Fruit fly (Drosophila melanogaster): ENCODE measurements around the gene P5cr.

P5cr gene

dm6 chr3R:19028758-19029157, at the start of gene P5cr, which contains the start of gene GatA (continued):
- TF ChIP-seq CG1024 (GFP tag; IDR thresholded peaks at IDR 0.05): peak; percentile 53; the same call in 1 of the 2 replicates
- TF ChIP-seq fru (optimal IDR thresholded peaks at IDR 0.05): no peak
- peak; percentile 8 for TF ChIP-seq CG10462 (GFP tag; optimal IDR thresholded peaks at IDR 0.05)
- TF ChIP-seq CG4328 (GFP tag; optimal IDR thresholded peaks at IDR 0.05): no peak
- TF ChIP-seq CG12769 (tag; optimal IDR thresholded peaks at IDR 0.05): peak; percentile 96
- peak; percentile 82 for TF ChIP-seq CG15514 (GFP tag; optimal IDR thresholded peaks at IDR 0.05)
- peak; percentile 74 for TF ChIP-seq Atf-2 (GFP tag; optimal IDR thresholded peaks at IDR 0.05)
- TF ChIP-seq Hmr (GFP tag; optimal IDR thresholded peaks at IDR 0.05): peak; percentile 88
- TF ChIP-seq CG17385 (GFP tag; optimal IDR thresholded peaks at IDR 0.05): peak; percentile 72
- peak; percentile 90 for TF ChIP-seq NfI (GFP tag; optimal IDR thresholded peaks at IDR 0.05)
- TF ChIP-seq CG9609 (GFP tag; optimal IDR thresholded peaks at IDR 0.05): peak; percentile 86
- TF ChIP-seq Sox100B (GFP tag; optimal IDR thresholded peaks at IDR 0.05): no peak
- TF ChIP-seq dan (GFP tag; IDR thresholded peaks at IDR 0.05): no peak
- TF ChIP-seq eyg (GFP tag; optimal IDR thresholded peaks at IDR 0.05): peak; percentile 63
- no peak for TF ChIP-seq Lim3 (GFP tag; IDR thresholded peaks at IDR 0.05)
- 0 out of 2 replicates have a peak, but pooled peaks have one; percentile 13 for TF ChIP-seq dimm (GFP tag; IDR thresholded peaks at IDR 0.05)
- no peak for TF ChIP-seq sqz (GFP tag; optimal IDR thresholded peaks at IDR 0.05)
- TF ChIP-seq tna (GFP tag; IDR thresholded peaks at IDR 0.05; ENCODE audit: partially characterized antibody): no peak
- no peak for TF ChIP-seq sna (GFP tag; IDR thresholded peaks at IDR 0.05; ENCODE audit: partially characterized antibody)
- TF ChIP-seq CG33557 (GFP tag; optimal IDR thresholded peaks at IDR 0.05): no peak
- peak; percentile 72 for TF ChIP-seq tgo (GFP tag; IDR thresholded peaks at IDR 0.05)
- TF ChIP-seq CG9215 (GFP tag; IDR thresholded peaks at IDR 0.05): peak; percentile 73
- no peak for TF ChIP-seq inv (GFP tag; IDR thresholded peaks at IDR 0.05; ENCODE audit: partially characterized antibody)
- peak; percentile 14; the same call in 1 of the 3 replicates for TF ChIP-seq CG14050 (GFP tag; IDR thresholded peaks at IDR 0.05)
- peak; percentile 74 for TF ChIP-seq Sox102F (GFP tag; optimal IDR thresholded peaks at IDR 0.05)
- TF ChIP-seq CG6254 (GFP tag; optimal IDR thresholded peaks at IDR 0.05): no peak
- TF ChIP-seq CG18599 (GFP tag; optimal IDR thresholded peaks at IDR 0.05): peak; percentile 88

DNA sequence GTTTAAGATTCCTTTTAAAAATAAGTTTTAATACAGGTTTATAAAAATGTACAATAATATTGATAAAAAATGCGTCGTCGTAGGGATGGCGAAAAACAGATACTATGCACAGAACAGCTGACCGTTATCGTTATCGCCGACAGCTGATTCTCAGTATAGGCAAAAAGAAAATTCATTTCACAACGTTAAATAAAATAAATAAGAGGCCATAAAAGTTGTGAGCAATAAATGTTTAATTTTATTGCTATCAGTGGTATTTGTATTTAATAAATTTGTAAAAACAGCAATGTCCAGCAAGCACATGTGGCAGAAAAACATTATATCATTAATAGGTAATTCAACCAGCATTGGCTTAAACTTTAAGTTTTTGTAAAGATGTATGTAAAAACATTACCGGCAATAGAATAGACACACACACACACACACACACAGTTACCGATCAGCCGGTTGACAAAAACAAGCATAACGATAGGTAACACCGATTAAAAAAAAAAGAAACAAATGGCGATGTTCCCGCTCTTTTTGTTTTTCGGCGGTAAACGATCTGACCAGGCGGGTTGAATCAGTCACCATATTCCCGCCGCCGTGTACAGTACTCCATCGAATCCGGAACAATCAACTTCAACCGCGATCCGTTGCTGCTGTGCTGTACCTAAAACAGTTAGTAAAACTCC, 47.7 kb upstream of the P5cr start, which contains the start of the genes dnk and Smu1:
Gene dnk (plus strand): TSS at position 133 of the 674 bp plus-strand sequence.
Gene Smu1 (minus strand): TSS at position 462 of the 674 bp plus-strand sequence.
- TF ChIP-seq CG10959 (GFP tag; IDR thresholded peaks at IDR 0.05): no peak
- peak; percentile 37 for TF ChIP-seq CG14710 (tag; optimal IDR thresholded peaks at IDR 0.05)
- no peak for TF ChIP-seq CG9817 (tag; optimal IDR thresholded peaks at IDR 0.05)
- TF ChIP-seq org-1 (GFP tag; optimal IDR thresholded peaks at IDR 0.05): no peak
- no peak for TF ChIP-seq CG1647 (GFP tag; optimal IDR thresholded peaks at IDR 0.05)
- no peak for TF ChIP-seq HmgD (GFP tag; optimal IDR thresholded peaks at IDR 0.05)
- TF ChIP-seq bcd (GFP tag; optimal IDR thresholded peaks at IDR 0.05): no peak
- no peak for TF ChIP-seq unc-4 (GFP tag; IDR thresholded peaks at IDR 0.05; ENCODE audit: partially characterized antibody)
- no peak for TF ChIP-seq CG13424 (tag; optimal IDR thresholded peaks at IDR 0.05)
- TF ChIP-seq usp (GFP tag; optimal IDR thresholded peaks at IDR 0.05): no peak
- TF ChIP-seq Lhr (GFP tag; optimal IDR thresholded peaks at IDR 0.05): no peak
- TF ChIP-seq trem (tag; optimal IDR thresholded peaks at IDR 0.05): peak; percentile 45
- no peak for TF ChIP-seq CG17328 (GFP tag; IDR thresholded peaks at IDR 0.05)
- TF ChIP-seq zen (tag; optimal IDR thresholded peaks at IDR 0.05): peak; percentile 14
- TF ChIP-seq z (GFP tag; IDR thresholded peaks at IDR 0.05): no peak
- no peak for TF ChIP-seq NFAT (GFP tag; IDR thresholded peaks at IDR 0.05)
- TF ChIP-seq ems (GFP tag; optimal IDR thresholded peaks at IDR 0.05): no peak
- TF ChIP-seq ftz-f1 (GFP tag; optimal IDR thresholded peaks at IDR 0.05): no peak
- no peak for TF ChIP-seq CG12942 (GFP tag; optimal IDR thresholded peaks at IDR 0.05)
- TF ChIP-seq CG6254 (GFP tag; optimal IDR thresholded peaks at IDR 0.05): peak; percentile 15
- TF ChIP-seq Stat92E (GFP tag; optimal IDR thresholded peaks at IDR 0.05): no peak
- no peak for TF ChIP-seq CG6854 (GFP tag; optimal IDR thresholded peaks at IDR 0.05)
- no peak for TF ChIP-seq Dfd (GFP tag; optimal IDR thresholded peaks at IDR 0.05)
- peak; percentile 25 for TF ChIP-seq CG10267 (tag; optimal IDR thresholded peaks at IDR 0.05)
